Worm (Caenorhabditis elegans) whole organism, L1 larva: ENCODE data around the gene Y22F5A.11.

Experiments
- C04F5.9 ChIP-seq: sonication (generic microtip); optimal IDR thresholded peaks from 2 replicates; lab custom pipeline; 2016; ENCODE audit warnings: missing genetic modification characterization, missing compliant biosample characterization
- C34B4.2 ChIP-seq: sonication (generic microtip); optimal IDR thresholded peaks from 2 replicates; lab custom pipeline; 2017; ENCODE audit warnings: mild to moderate bottlenecking, missing genetic modification characterization, missing compliant biosample characterization
- F16B12.6 ChIP-seq: fragments of 150-350 bp; optimal IDR thresholded peaks from 2 replicates; lab custom pipeline; 2014; ENCODE audit warnings: missing biosample characterization, missing genetic modification characterization
- ama-1 ChIP-seq: fragments of 150-350 bp; optimal IDR thresholded peaks from 2 replicates; lab custom pipeline; 2014
- elt-3 ChIP-seq, 6 experiments: fragments of 150-350 bp in 1 of 6; sonication (generic microtip); optimal IDR thresholded peaks; 2 replicates each; lab custom pipeline; 2017 to 2018; ENCODE audit warnings: missing biosample characterization in 6 of 6, missing genetic modification characterization in 6 of 6, inconsistent platforms in 1 of 6
- fkh-4 ChIP-seq: sonication (generic microtip); optimal IDR thresholded peaks from 2 replicates; lab custom pipeline; 2016; ENCODE audit warnings: missing compliant biosample characterization, missing genetic modification characterization, borderline replicate concordance
- grh-1 ChIP-seq: fragments of 200-800 bp; sonication (Bioruptor generic); IDR thresholded peaks from 2 replicates; pipeline ENCODE4 v1.3.6; 2022; ENCODE audit warnings: missing genetic modification reagents, missing genetic modification characterization, missing compliant biosample characterization
- hlh-4 ChIP-seq: sonication (generic microtip); optimal IDR thresholded peaks from 2 replicates; lab custom pipeline; 2016; ENCODE audit warnings: mild to moderate bottlenecking, missing genetic modification characterization, missing compliant biosample characterization
- jun-1 ChIP-seq: fragments of 150-350 bp; optimal IDR thresholded peaks from 2 replicates; lab custom pipeline; 2014; ENCODE audit warnings: missing biosample characterization, missing genetic modification reagents, missing genetic modification characterization
- lin-15B ChIP-seq: fragments of 150-350 bp; sonication (generic microtip); optimal IDR thresholded peaks from 3 replicates; lab custom pipeline; 2014; ENCODE audit warnings: missing biosample characterization, missing genetic modification characterization
- lin-35 ChIP-seq, 2 experiments: fragments of 150-350 bp; optimal IDR thresholded peaks; 2 replicates each; lab custom pipeline; 2014; ENCODE audit warnings: missing biosample characterization in 2 of 2, missing genetic modification characterization in 2 of 2, missing genetic modification reagents in 2 of 2
- pqm-1 ChIP-seq: sonication (generic microtip); optimal IDR thresholded peaks from 3 replicates; lab custom pipeline; 2017; ENCODE audit warnings: missing biosample characterization, missing genetic modification characterization
- rnt-1 ChIP-seq: sonication (generic microtip); optimal IDR thresholded peaks from 2 replicates; lab custom pipeline; 2016; ENCODE audit warnings: mild to moderate bottlenecking, missing genetic modification characterization, moderate library complexity, missing compliant biosample characterization
- sox-4 ChIP-seq: sonication (generic microtip); optimal IDR thresholded peaks from 2 replicates; lab custom pipeline; 2016; ENCODE audit warnings: missing genetic modification characterization, missing compliant biosample characterization
- unc-130 ChIP-seq: fragments of 150-350 bp; optimal IDR thresholded peaks from 2 replicates; lab custom pipeline; 2017; ENCODE audit warnings: missing biosample characterization, missing genetic modification characterization, inconsistent platforms
- xbp-1 ChIP-seq: sonication (generic microtip); optimal IDR thresholded peaks from 2 replicates; lab custom pipeline; 2016; ENCODE audit warnings: missing genetic modification characterization, missing compliant biosample characterization
- zag-1 ChIP-seq: fragments of 150-350 bp; optimal IDR thresholded peaks from 2 replicates; lab custom pipeline; 2014; ENCODE audit warnings: missing biosample characterization, missing genetic modification characterization
- zip-4 ChIP-seq: fragments of 200-800 bp; sonication (Bioruptor generic); optimal IDR thresholded peaks from 2 replicates; lab custom pipeline; 2018; ENCODE audit warnings: mild to moderate bottlenecking, missing genetic modification characterization, moderate library complexity, missing compliant biosample characterization

The Y22F5A.11 gene

DNA sequence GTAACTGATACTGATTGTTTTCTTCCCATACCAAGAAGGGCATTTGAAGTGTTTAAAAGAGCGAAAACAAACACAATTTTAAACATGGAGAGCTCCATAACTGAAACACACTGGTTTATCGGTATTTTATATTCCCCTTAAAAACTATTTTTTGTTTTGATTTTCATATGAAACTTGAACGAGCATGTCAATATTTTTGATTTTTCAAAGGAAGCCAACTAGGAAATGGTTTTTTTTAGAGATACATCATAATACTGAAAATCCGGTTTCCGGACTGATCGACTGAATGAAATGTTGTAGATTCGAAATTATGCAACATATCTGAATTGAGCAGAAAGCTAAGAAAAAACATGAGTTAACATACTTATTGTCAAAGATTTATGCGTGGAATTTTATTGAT is 48.1 kb downstream of the Y22F5A.11 start, which contains the start of gene ttr-19:
Gene ttr-19, minus strand, starts transcription at position 101 of the 400 bp plus-strand sequence.
- TF ChIP-seq pqm-1 = no peak
- TF ChIP-seq F16B12.6 (tag; lab: Kevin White, UChicago) = no peak
- no peak for TF ChIP-seq xbp-1 (tag; lab: Kevin White, UChicago)
- TF ChIP-seq lin-35 (GFP tag; optimal IDR thresholded peaks at IDR 0.05; lab: Kevin White, UChicago) = no peak
- TF ChIP-seq sox-4 (tag; lab: Kevin White, UChicago) = no peak
- no peak for TF ChIP-seq jun-1 (tag; lab: Kevin White, UChicago)
- TF ChIP-seq fkh-4 (tag; lab: Kevin White, UChicago) = no peak
- no peak for TF ChIP-seq lin-15B
- no peak for TF ChIP-seq rnt-1 (tag; lab: Kevin White, UChicago)
- TF ChIP-seq unc-130 (tag; lab: Kevin White, UChicago) = no peak
- TF ChIP-seq elt-3 (tag; optimal IDR thresholded peaks at IDR 0.05; lab: Kevin White, UChicago) = no peak

DNA sequence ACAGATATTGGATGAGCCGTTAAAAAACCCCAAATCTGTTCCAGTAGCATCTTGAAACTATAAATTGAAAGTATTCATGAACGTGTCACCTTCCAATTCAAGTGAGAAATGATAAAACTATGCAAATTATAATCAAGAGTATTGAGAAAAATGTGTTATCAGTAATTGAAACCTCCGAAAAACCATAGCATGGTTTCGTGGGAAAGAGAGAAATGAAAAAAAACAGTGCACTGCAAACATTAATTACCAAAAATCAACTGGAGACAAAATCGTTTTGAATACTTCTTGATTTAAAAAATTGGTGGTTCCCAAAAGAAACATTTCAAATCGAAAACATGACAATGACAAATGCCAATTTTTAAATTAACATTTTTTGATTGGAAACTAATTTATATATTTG is 49.8 kb downstream of the Y22F5A.11 start, which contains the start of gene daf-36:
Gene daf-36, minus strand, starts transcription at position 101 of the 400 bp plus-strand sequence.
- TF ChIP-seq zag-1 (tag; lab: Kevin White, UChicago) = no peak
- no peak for TF ChIP-seq zip-4 (GFP tag; lab: Kevin White, UChicago)
- TF ChIP-seq C04F5.9 (tag; lab: Kevin White, UChicago) = no peak
- TF ChIP-seq grh-1 = no peak
- TF ChIP-seq ama-1 (lab: Kevin White, UChicago) = no peak
- TF ChIP-seq C34B4.2 (tag; lab: Kevin White, UChicago) = no peak
- TF ChIP-seq hlh-4 (tag; lab: Kevin White, UChicago) = no peak
- TF ChIP-seq, all 84 proteins: peak for 0
